Worm (Caenorhabditis elegans) whole organism, L4 larva: ENCODE measurements around the gene C03G6.6.

ENCODE experiments used
- hlh-30 ChIP-seq: sonication (generic microtip); optimal IDR thresholded peaks from 2 replicates; lab custom pipeline; 2017; ENCODE audit warnings: antibody characterized with exemption, mild to moderate bottlenecking, missing genetic modification characterization, missing compliant biosample characterization; ENCODE audit not compliant: insufficient read depth
- jun-1 ChIP-seq: fragments of 150-350 bp; optimal IDR thresholded peaks from 2 replicates; lab custom pipeline; 2014; ENCODE audit warnings: missing biosample characterization, missing genetic modification reagents, missing genetic modification characterization
- pha-4 ChIP-seq, 2 experiments: fragments of 150-350 bp in 1 of 2; fragments of 200-800 bp in 1 of 2; sonication (Bioruptor generic) in 1 of 2; IDR thresholded peaks in 1 of 2; optimal IDR thresholded peaks in 1 of 2; 2 replicates each; pipeline versions ENCODE4 v1.3.6 to Lab custom; 2014 to 2022; ENCODE audit warnings: missing genetic modification characterization in 2 of 2, missing genetic modification reagents in 2 of 2, missing biosample characterization in 1 of 2, missing compliant biosample characterization in 1 of 2
- pqm-1 ChIP-seq: sonication (generic microtip); optimal IDR thresholded peaks from 2 replicates; lab custom pipeline; 2017; ENCODE audit warnings: missing biosample characterization, missing genetic modification characterization

ce11 chrV:7321915-7322314 is 35.3 kb upstream of the C03G6.6 start, which contains the start of gene F10G2.10:
- TF ChIP-seq pqm-1 (tag; lab: Kevin White, UChicago) (no peak), hlh-30 (no peak), pha-4 (GFP tag; IDR thresholded peaks at IDR 0.05; lab: Robert Waterston, UW) (no peak), pha-4 (tag; optimal IDR thresholded peaks at IDR 0.05; lab: Kevin White, UChicago) (no peak), jun-1 (tag; lab: Kevin White, UChicago) (no peak)
